Worm (Caenorhabditis elegans): Measurements from ENCODE around the gene cdc-14.

cdc-14 gene

DNA sequence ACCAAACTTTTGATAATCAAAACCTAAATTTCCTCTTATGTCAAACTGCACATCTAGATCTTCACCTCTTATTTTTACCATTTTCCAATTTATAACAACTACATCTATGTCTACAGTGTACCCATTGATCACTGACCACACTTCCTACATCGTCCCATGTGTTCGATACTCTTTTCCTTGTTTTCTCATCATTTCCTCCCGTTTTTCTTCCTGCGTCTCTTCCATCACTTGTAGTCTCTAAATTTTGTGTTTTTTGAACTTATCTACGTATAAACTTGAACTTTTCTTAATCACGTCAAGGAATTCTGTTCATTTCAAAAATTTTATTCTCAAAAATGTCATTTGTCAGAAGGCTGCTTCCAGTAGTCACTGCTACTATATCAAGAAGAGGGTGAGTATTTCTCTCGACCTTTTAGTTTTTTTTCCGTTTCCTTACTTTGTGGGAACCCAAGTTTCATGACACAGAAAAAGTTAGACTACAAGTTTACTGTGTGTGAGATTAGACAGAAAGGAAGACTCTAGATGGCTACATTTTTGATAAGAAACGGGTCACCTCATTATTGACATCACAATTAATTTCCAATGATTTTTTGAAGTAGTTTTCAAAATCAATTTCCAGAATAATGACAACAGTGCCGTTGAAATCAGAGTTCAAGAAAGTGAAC is 21.0 kb downstream of the cdc-14 start (continued):
- TF ChIP-seq pha-4 (GFP tag; IDR thresholded peaks at IDR 0.05) = no peak
- no peak for TF ChIP-seq pha-4 (tag; optimal IDR thresholded peaks at IDR 0.05)
- TF ChIP-seq zfp-2 (tag; optimal IDR thresholded peaks at IDR 0.05) = no peak
- TF ChIP-seq F26F4.8 (GFP tag; conservative IDR thresholded peaks at IDR 0.05) = no peak
- no peak for TF ChIP-seq ZK337.2 (GFP tag; IDR thresholded peaks at IDR 0.05)
- TF ChIP-seq hmg-1.1 (GFP tag; IDR thresholded peaks at IDR 0.05) = peak; percentile 51
- no peak for TF ChIP-seq dmd-8 (GFP tag; IDR thresholded peaks at IDR 0.05)
- no peak for TF ChIP-seq nhr-102 (tag; optimal IDR thresholded peaks at IDR 0.05)
- no peak for TF ChIP-seq php-3 (GFP tag; IDR thresholded peaks at IDR 0.05)
- peak; percentile 55 for TF ChIP-seq dve-1 (tag; optimal IDR thresholded peaks at IDR 0.05; ENCODE audit: insufficient read depth)
- TF ChIP-seq ceh-28 (tag; optimal IDR thresholded peaks at IDR 0.05) = no peak
- TF ChIP-seq unc-130 (GFP tag; optimal IDR thresholded peaks at IDR 0.05) = no peak
- TF ChIP-seq gei-8 (GFP tag; optimal IDR thresholded peaks at IDR 0.05) = no peak
- TF ChIP-seq lim-7 (GFP tag; IDR thresholded peaks at IDR 0.05) = no peak
- TF ChIP-seq ceh-62 (tag; optimal IDR thresholded peaks at IDR 0.05) = no peak
- TF ChIP-seq spr-3 (GFP tag; optimal IDR thresholded peaks at IDR 0.05) = no peak
- TF ChIP-seq attf-4 (tag; optimal IDR thresholded peaks at IDR 0.05) = no peak
- TF ChIP-seq nhr-10 (tag; optimal IDR thresholded peaks at IDR 0.05) = peak; percentile 87
- no peak for TF ChIP-seq tag-97 (GFP tag; IDR thresholded peaks at IDR 0.05)
- no peak for TF ChIP-seq nhr-11 (tag; optimal IDR thresholded peaks at IDR 0.05)
- TF ChIP-seq lin-1 (GFP tag; IDR thresholded peaks at IDR 0.05) = peak; percentile 32; the same call in 1 of the 2 replicates
- peak; percentile 64 for TF ChIP-seq hlh-11 (tag; optimal IDR thresholded peaks at IDR 0.05)
- TF ChIP-seq lin-38 (GFP tag; IDR thresholded peaks at IDR 0.05) = no peak
- TF ChIP-seq tra-1 (GFP tag; IDR thresholded peaks at IDR 0.05) = no peak
- TF ChIP-seq nhr-77 (tag; optimal IDR thresholded peaks at IDR 0.05) = no peak
- TF ChIP-seq vab-7 (GFP tag; IDR thresholded peaks at IDR 0.05) = no peak
- TF ChIP-seq cey-2 (tag; optimal IDR thresholded peaks at IDR 0.05; ENCODE audit: borderline replicate concordance, insufficient read depth) = peak; percentile 71
- no peak for TF ChIP-seq egl-43 (GFP tag; IDR thresholded peaks at IDR 0.05)
- TF ChIP-seq T26A8.4 (GFP tag; IDR thresholded peaks at IDR 0.05) = no peak
- no peak for TF ChIP-seq F10B5.3 (tag; optimal IDR thresholded peaks at IDR 0.05)
- TF ChIP-seq mdl-1 (tag; optimal IDR thresholded peaks at IDR 0.05) = peak in 1 of 2 experiments; percentile 46
- no peak for TF ChIP-seq nhr-76 (tag; optimal IDR thresholded peaks at IDR 0.05)
- no peak for TF ChIP-seq madf-9 (GFP tag; conservative IDR thresholded peaks at IDR 0.05)
- TF ChIP-seq F49E8.2 (tag; optimal IDR thresholded peaks at IDR 0.05; ENCODE audit: borderline replicate concordance) = no peak
- no peak for TF ChIP-seq egl-27 (tag; optimal IDR thresholded peaks at IDR 0.05)
- TF ChIP-seq hlh-30 (tag; optimal IDR thresholded peaks at IDR 0.05; ENCODE audit: insufficient read depth) = peak; percentile 52
- no peak for TF ChIP-seq zag-1 (tag; optimal IDR thresholded peaks at IDR 0.05)
- no peak for TF ChIP-seq daf-12 (tag; optimal IDR thresholded peaks at IDR 0.05)
- peak; percentile 22 for TF ChIP-seq dpl-1 (GFP tag; optimal IDR thresholded peaks at IDR 0.05)
- no peak for TF ChIP-seq F37D6.2 (tag; optimal IDR thresholded peaks at IDR 0.05)
- TF ChIP-seq madf-5 (GFP tag; IDR thresholded peaks at IDR 0.05) = no peak
- no peak for TF ChIP-seq snpc-4 (tag; optimal IDR thresholded peaks at IDR 0.05)
- TF ChIP-seq unc-39 (tag; optimal IDR thresholded peaks at IDR 0.05) = no peak
- no peak for TF ChIP-seq skn-1 (tag; optimal IDR thresholded peaks at IDR 0.05)
- no peak for TF ChIP-seq ceh-82 (tag; optimal IDR thresholded peaks at IDR 0.05)
- TF ChIP-seq spr-1 (tag; optimal IDR thresholded peaks at IDR 0.05) = no peak
- TF ChIP-seq dmd-6 (GFP tag; IDR thresholded peaks at IDR 0.05) = peak; percentile 57
- peak; percentile 57 for TF ChIP-seq mep-1 (tag; optimal IDR thresholded peaks at IDR 0.05)
- TF ChIP-seq ceh-44 (GFP tag; IDR thresholded peaks at IDR 0.05) = no peak
- no peak for TF ChIP-seq ZK546.5 (tag; optimal IDR thresholded peaks at IDR 0.05)
- no peak for TF ChIP-seq hif-1 (tag; optimal IDR thresholded peaks at IDR 0.05)
- no peak for TF ChIP-seq ama-1 (optimal IDR thresholded peaks at IDR 0.05)

Data from whole organism, L4 larva.